Worm (Caenorhabditis elegans) whole organism, L1 larva: ENCODE measurements around the gene B0244.7.

Experiments used
- C16A3.4 ChIP-seq: fragments of 150-350 bp; optimal IDR thresholded peaks from 2 replicates; lab custom pipeline; 2014; ENCODE audit warnings: missing biosample characterization, missing genetic modification characterization
- Y116A8C.19 ChIP-seq: sonication (generic microtip); optimal IDR thresholded peaks from 2 replicates; lab custom pipeline; 2016; ENCODE audit warnings: missing compliant biosample characterization, missing genetic modification characterization, borderline replicate concordance
- aha-1 ChIP-seq: fragments of 150-350 bp; optimal IDR thresholded peaks from 2 replicates; lab custom pipeline; 2014; ENCODE audit warnings: missing biosample characterization, missing genetic modification characterization
- alr-1 ChIP-seq: fragments of 200-800 bp; sonication (Bioruptor generic); optimal IDR thresholded peaks from 2 replicates; lab custom pipeline; 2018; ENCODE audit warnings: borderline replicate concordance, mild to moderate bottlenecking, missing genetic modification characterization, missing compliant biosample characterization
- blmp-1 ChIP-seq: fragments of 150-350 bp; optimal IDR thresholded peaks from 2 replicates; lab custom pipeline; 2014; ENCODE audit warnings: missing biosample characterization, missing genetic modification characterization
- ceh-82 ChIP-seq, 3 experiments: fragments of 150-350 bp in 1 of 3; sonication (generic microtip) in 2 of 3; optimal IDR thresholded peaks; 2 replicates each; lab custom pipeline; 2014 to 2017; ENCODE audit warnings: missing biosample characterization in 3 of 3, missing genetic modification characterization in 3 of 3
- ceh-90 ChIP-seq: sonication (generic microtip); optimal IDR thresholded peaks from 2 replicates; lab custom pipeline; 2016; ENCODE audit warnings: missing genetic modification characterization, missing compliant biosample characterization
- dpl-1 ChIP-seq, 3 experiments: fragments of 150-350 bp in 2 of 3; sonication (generic microtip) in 1 of 3; optimal IDR thresholded peaks; 2 replicates each; lab custom pipeline; 2014 to 2017; ENCODE audit warnings: missing biosample characterization in 3 of 3, missing genetic modification characterization in 3 of 3, missing genetic modification reagents in 3 of 3
- dsc-1 ChIP-seq: sonication (generic microtip); optimal IDR thresholded peaks from 2 replicates; lab custom pipeline; 2016; ENCODE audit warnings: mild to moderate bottlenecking, missing genetic modification characterization, missing compliant biosample characterization
- efl-1 ChIP-seq, 4 experiments: fragments of 150-350 bp; optimal IDR thresholded peaks in 3 of 4; peaks in 1 of 4; 1 replicate in 1 of 4; 2 replicates in 3 of 4; lab custom pipeline; 2014; ENCODE audit warnings: missing biosample characterization in 2 of 4, missing genetic modification characterization in 2 of 4, missing genetic modification reagents in 2 of 4
- efl-3 ChIP-seq: fragments of 200-800 bp; sonication (Bioruptor generic); optimal IDR thresholded peaks from 2 replicates; lab custom pipeline; 2018; ENCODE audit warnings: mild to moderate bottlenecking, missing genetic modification characterization, missing compliant biosample characterization
- egl-27 ChIP-seq, 2 experiments: fragments of 150-350 bp in 1 of 2; sonication (generic microtip); optimal IDR thresholded peaks; 3 replicates each; lab custom pipeline; 2017 to 2018; ENCODE audit warnings: missing biosample characterization in 2 of 2, missing genetic modification characterization in 2 of 2, missing genetic modification reagents in 2 of 2
- elt-2 ChIP-seq: sonication (generic microtip); optimal IDR thresholded peaks from 2 replicates; lab custom pipeline; 2016; ENCODE audit warnings: missing genetic modification characterization, mild to moderate bottlenecking, inconsistent platforms, missing compliant biosample characterization, missing genetic modification reagents
- elt-3 ChIP-seq, 6 experiments: fragments of 150-350 bp in 1 of 6; sonication (generic microtip); optimal IDR thresholded peaks; 2 replicates each; lab custom pipeline; 2017 to 2018; ENCODE audit warnings: missing biosample characterization in 6 of 6, missing genetic modification characterization in 6 of 6, inconsistent platforms in 1 of 6
- fkh-10 ChIP-seq: sonication (generic microtip); optimal IDR thresholded peaks from 2 replicates; lab custom pipeline; 2017; ENCODE audit warnings: missing biosample characterization, missing genetic modification reagents, missing genetic modification characterization
- fkh-8 ChIP-seq: sonication (generic microtip); optimal IDR thresholded peaks from 2 replicates; lab custom pipeline; 2016; ENCODE audit warnings: mild to moderate bottlenecking, missing genetic modification characterization, missing compliant biosample characterization
- fos-1 ChIP-seq: fragments of 150-350 bp; optimal IDR thresholded peaks from 2 replicates; lab custom pipeline; 2014; ENCODE audit warnings: missing biosample characterization, missing genetic modification characterization
- grh-1 ChIP-seq: fragments of 200-800 bp; sonication (Bioruptor generic); IDR thresholded peaks from 2 replicates; pipeline ENCODE4 v1.3.6; 2022; ENCODE audit warnings: missing genetic modification reagents, missing genetic modification characterization, missing compliant biosample characterization
- hlh-4 ChIP-seq: sonication (generic microtip); optimal IDR thresholded peaks from 2 replicates; lab custom pipeline; 2016; ENCODE audit warnings: mild to moderate bottlenecking, missing genetic modification characterization, missing compliant biosample characterization
- isw-1 ChIP-seq: fragments of 200-800 bp; sonication (Bioruptor generic); IDR thresholded peaks from 2 replicates; pipeline ENCODE4 v1.3.6; 2022; ENCODE audit warnings: missing genetic modification characterization, missing compliant biosample characterization
- jun-1 ChIP-seq: fragments of 150-350 bp; optimal IDR thresholded peaks from 2 replicates; lab custom pipeline; 2014; ENCODE audit warnings: missing biosample characterization, missing genetic modification reagents, missing genetic modification characterization
- lin-13 ChIP-seq: fragments of 150-350 bp; optimal IDR thresholded peaks from 2 replicates; lab custom pipeline; 2014; ENCODE audit warnings: missing biosample characterization, missing genetic modification reagents, missing genetic modification characterization
- lin-14 ChIP-seq: fragments of 200-800 bp; sonication (Bioruptor generic); optimal IDR thresholded peaks from 2 replicates; lab custom pipeline; 2018; ENCODE audit warnings: mild to moderate bottlenecking, missing genetic modification characterization, moderate library complexity, missing compliant biosample characterization
- lin-15B ChIP-seq: fragments of 150-350 bp; sonication (generic microtip); optimal IDR thresholded peaks from 3 replicates; lab custom pipeline; 2014; ENCODE audit warnings: missing biosample characterization, missing genetic modification characterization
- lin-35 ChIP-seq, 2 experiments: fragments of 150-350 bp; optimal IDR thresholded peaks; 2 replicates each; lab custom pipeline; 2014; ENCODE audit warnings: missing biosample characterization in 2 of 2, missing genetic modification characterization in 2 of 2, missing genetic modification reagents in 2 of 2
- lsy-2 ChIP-seq, 2 experiments: fragments of 150-350 bp; optimal IDR thresholded peaks; 2 replicates each; lab custom pipeline; 2014; ENCODE audit warnings: missing biosample characterization in 2 of 2, missing genetic modification characterization in 2 of 2
- mdl-1 ChIP-seq, 2 experiments: fragments of 150-350 bp; optimal IDR thresholded peaks; 2 replicates each; lab custom pipeline; 2014 to 2017; ENCODE audit warnings: missing biosample characterization in 2 of 2, missing genetic modification characterization in 2 of 2, inconsistent platforms in 1 of 2
- mep-1 ChIP-seq: fragments of 150-350 bp; optimal IDR thresholded peaks from 2 replicates; lab custom pipeline; 2014; ENCODE audit warnings: missing biosample characterization, missing genetic modification characterization
- nhr-12 ChIP-seq: sonication (generic microtip); optimal IDR thresholded peaks from 2 replicates; lab custom pipeline; 2017; ENCODE audit warnings: missing biosample characterization, missing genetic modification characterization
- nhr-20 ChIP-seq: sonication (generic microtip); optimal IDR thresholded peaks from 2 replicates; lab custom pipeline; 2016; ENCODE audit warnings: mild to moderate bottlenecking, missing genetic modification characterization, missing compliant biosample characterization
- nhr-237 ChIP-seq: fragments of 150-350 bp; optimal IDR thresholded peaks from 2 replicates; lab custom pipeline; 2014; ENCODE audit warnings: missing biosample characterization, missing genetic modification characterization
- nhr-47 ChIP-seq: sonication (generic microtip); optimal IDR thresholded peaks from 2 replicates; lab custom pipeline; 2016; ENCODE audit warnings: mild to moderate bottlenecking, missing genetic modification characterization, moderate library complexity, missing compliant biosample characterization
- nhr-71 ChIP-seq: sonication (generic microtip); optimal IDR thresholded peaks from 2 replicates; lab custom pipeline; 2016; ENCODE audit warnings: mild to moderate bottlenecking, missing genetic modification characterization, moderate library complexity, missing compliant biosample characterization
- nhr-76 ChIP-seq: sonication (generic microtip); optimal IDR thresholded peaks from 2 replicates; lab custom pipeline; 2017; ENCODE audit warnings: missing biosample characterization, missing genetic modification characterization
- nhr-77 ChIP-seq: fragments of 150-350 bp; optimal IDR thresholded peaks from 2 replicates; lab custom pipeline; 2014; ENCODE audit warnings: missing biosample characterization, missing genetic modification characterization
- nhr-85 ChIP-seq: sonication (generic microtip); peaks from one replicate; lab custom pipeline; 2016; ENCODE audit warnings: missing genetic modification characterization, inconsistent platforms, missing compliant biosample characterization
- pax-3 ChIP-seq: fragments of 200-800 bp; sonication (Bioruptor generic); optimal IDR thresholded peaks from 2 replicates; lab custom pipeline; 2018; ENCODE audit warnings: mild to moderate bottlenecking, missing genetic modification characterization, moderate library complexity, missing compliant biosample characterization
- rnt-1 ChIP-seq: sonication (generic microtip); optimal IDR thresholded peaks from 2 replicates; lab custom pipeline; 2016; ENCODE audit warnings: mild to moderate bottlenecking, missing genetic modification characterization, moderate library complexity, missing compliant biosample characterization
- skn-1 ChIP-seq: fragments of 150-350 bp; optimal IDR thresholded peaks from 2 replicates; lab custom pipeline; 2014; ENCODE audit warnings: missing biosample characterization, missing genetic modification characterization
- snu-23 ChIP-seq: sonication (generic microtip); optimal IDR thresholded peaks from 2 replicates; lab custom pipeline; 2016; ENCODE audit warnings: missing genetic modification characterization, missing compliant biosample characterization
- sptf-1 ChIP-seq: fragments of 150-350 bp; optimal IDR thresholded peaks from 2 replicates; lab custom pipeline; 2014; ENCODE audit warnings: missing biosample characterization, missing genetic modification characterization
- sup-37 ChIP-seq: fragments of 200-800 bp; sonication (Bioruptor generic); optimal IDR thresholded peaks from 2 replicates; lab custom pipeline; 2018; ENCODE audit warnings: mild to moderate bottlenecking, missing genetic modification characterization, missing compliant biosample characterization
- swsn-7 ChIP-seq: sonication (generic microtip); optimal IDR thresholded peaks from 2 replicates; lab custom pipeline; 2016; ENCODE audit warnings: missing genetic modification characterization, missing compliant biosample characterization
- tbx-2 ChIP-seq: sonication (generic microtip); optimal IDR thresholded peaks from 2 replicates; lab custom pipeline; 2016; ENCODE audit warnings: missing genetic modification characterization, missing compliant biosample characterization
- zag-1 ChIP-seq: fragments of 150-350 bp; optimal IDR thresholded peaks from 2 replicates; lab custom pipeline; 2014; ENCODE audit warnings: missing biosample characterization, missing genetic modification characterization

Gene B0244.7

DNA sequence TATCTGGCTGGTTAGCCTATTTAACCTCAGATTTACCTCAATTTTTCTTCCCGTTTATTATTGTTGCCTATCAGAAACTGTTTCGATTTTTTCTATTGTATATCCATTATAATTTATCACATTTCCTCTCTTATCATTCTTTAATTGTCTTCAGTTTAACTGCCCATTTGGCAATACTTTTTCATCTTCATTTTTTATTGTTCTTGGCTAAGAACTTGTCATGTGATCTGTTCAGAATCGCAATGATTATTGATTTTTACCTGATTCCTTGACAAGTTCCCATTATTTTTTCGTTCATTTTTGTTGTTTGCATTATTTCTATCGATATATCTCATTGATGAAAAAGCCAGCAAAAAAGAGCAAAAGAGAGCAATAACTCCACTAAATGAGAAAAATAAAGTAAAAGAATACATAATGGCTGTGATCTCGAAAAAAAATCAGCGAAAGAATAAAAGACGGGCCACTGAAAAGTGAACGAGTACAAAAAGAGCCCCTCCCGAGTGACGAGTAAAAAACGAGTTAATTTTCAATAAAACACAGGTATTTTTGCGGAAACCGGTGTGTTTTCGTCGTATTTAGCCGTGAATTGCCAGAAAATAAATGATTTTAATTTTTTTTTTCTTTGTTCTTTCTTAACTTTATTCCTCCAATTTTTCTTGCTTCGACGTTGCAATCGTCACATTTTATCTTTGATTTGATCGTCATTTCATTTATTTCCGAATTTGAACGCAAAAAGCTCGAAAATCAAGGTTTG is 16.9 kb upstream of the B0244.7 start, which contains the start of gene arf-1:
TSS of gene arf-1 (plus strand) at position 657 of the 754 bp plus-strand sequence.
- TF ChIP-seq lin-35 (GFP tag; optimal IDR thresholded peaks at IDR 0.05; lab: Kevin White, UChicago) (peak in 1 of 2 experiments; percentile 29), elt-3 (tag; optimal IDR thresholded peaks at IDR 0.05; lab: Kevin White, UChicago) (peak in 1 of 6 experiments; percentile 8), zag-1 (tag; lab: Kevin White, UChicago) (no peak), alr-1 (no peak), sup-37 (no peak), lin-14 (GFP tag; lab: Kevin White, UChicago) (peak; percentile 1), lin-13 (GFP tag; lab: Kevin White, UChicago) (no peak), pax-3 (tag; lab: Kevin White, UChicago) (no peak), nhr-76 (no peak), egl-27 (tag; optimal IDR thresholded peaks at IDR 0.05; lab: Kevin White, UChicago) (no peak), Y116A8C.19 (tag; lab: Kevin White, UChicago) (no peak)

ce11 chrIII:5714984-5715454 is 16.3 kb upstream of the B0244.7 start:
- TF ChIP-seq elt-2 (tag; lab: Kevin White, UChicago) (no peak), blmp-1 (tag; lab: Kevin White, UChicago) (peak; percentile 31), fos-1 (tag; lab: Kevin White, UChicago) (no peak), nhr-85 (tag; lab: Kevin White, UChicago) (peak; percentile 56), skn-1 (tag; lab: Kevin White, UChicago) (no peak), aha-1 (tag; lab: Kevin White, UChicago) (no peak), efl-1 (optimal IDR thresholded peaks at IDR 0.05; lab: Kevin White, UChicago) (no peak), efl-1 (GFP tag; optimal IDR thresholded peaks at IDR 0.05 in 1 of 2; lab: Kevin White, UChicago) (peak in 1 of 2 experiments; percentile 78)

DNA sequence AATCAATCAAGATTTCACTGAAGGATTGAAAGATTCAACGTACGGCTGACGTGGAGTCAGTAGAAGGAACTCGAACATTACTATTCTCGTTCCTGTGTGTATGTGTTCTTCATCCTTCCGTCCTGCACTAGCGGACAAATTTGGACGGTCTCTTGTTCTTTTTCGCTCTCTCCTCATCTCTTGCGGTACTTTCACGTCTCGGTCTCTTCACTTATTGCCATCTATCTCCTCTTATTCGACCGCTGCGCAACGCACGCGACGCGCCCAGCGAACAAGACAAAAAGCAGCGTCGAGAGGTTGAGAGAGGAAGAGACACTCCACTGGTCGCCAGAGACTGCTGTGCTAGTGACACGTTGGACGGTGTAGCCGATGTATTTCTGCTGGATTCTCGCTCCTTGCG is 15.8 kb upstream of the B0244.7 start:
- TF ChIP-seq efl-3 (GFP tag; lab: Kevin White, UChicago) (no peak), nhr-77 (peak; percentile 43), nhr-71 (tag; lab: Kevin White, UChicago) (peak; percentile 58), ceh-90 (tag; lab: Kevin White, UChicago) (no peak), efl-1 (optimal IDR thresholded peaks at IDR 0.05; lab: Kevin White, UChicago) (peak; percentile 68 to 83), efl-1 (GFP tag; optimal IDR thresholded peaks at IDR 0.05 in 1 of 2; lab: Kevin White, UChicago) (peak; percentile 30 to 96), snu-23 (peak; percentile 67), nhr-20 (peak; percentile 5), mdl-1 (tag; optimal IDR thresholded peaks at IDR 0.05; lab: Kevin White, UChicago) (peak in 1 of 2 experiments; percentile 62), C16A3.4 (tag; lab: Kevin White, UChicago) (peak; percentile 57), isw-1 (GFP tag; lab: Robert Waterston, UW) (peak; percentile 39; the same call in 1 of the 2 replicates), nhr-47 (tag; lab: Kevin White, UChicago) (peak; percentile 40), lsy-2 (tag; optimal IDR thresholded peaks at IDR 0.05; lab: Kevin White, UChicago) (peak; percentile 50 to 84), grh-1 (GFP tag; lab: Robert Waterston, UW) (no peak), tbx-2 (tag; lab: Kevin White, UChicago) (peak; percentile 46), elt-3 (tag; optimal IDR thresholded peaks at IDR 0.05; lab: Kevin White, UChicago) (peak in 1 of 6 experiments; percentile 44), blmp-1 (tag; lab: Kevin White, UChicago) (peak; percentile 52), sptf-1 (no peak), rnt-1 (tag; lab: Kevin White, UChicago) (peak; percentile 75), skn-1 (tag; lab: Kevin White, UChicago) (peak; percentile 54), swsn-7 (tag; lab: Kevin White, UChicago) (peak; percentile 56), ceh-82 (tag; optimal IDR thresholded peaks at IDR 0.05; lab: Kevin White, UChicago) (peak; percentile 7 to 87 (median 68)), jun-1 (tag; lab: Kevin White, UChicago) (peak; percentile 18), dpl-1 (GFP tag; optimal IDR thresholded peaks at IDR 0.05; lab: Kevin White, UChicago) (peak in 2 of 3 experiments; percentile 49 to 62), fos-1 (tag; lab: Kevin White, UChicago) (peak; percentile 28), lin-15B (tag; lab: Kevin White, UChicago) (peak; percentile 24), nhr-12 (tag; lab: Kevin White, UChicago) (no peak), lin-14 (GFP tag; lab: Kevin White, UChicago) (peak; percentile 90), fkh-8 (tag; lab: Kevin White, UChicago) (peak; percentile 49), lin-35 (GFP tag; optimal IDR thresholded peaks at IDR 0.05; lab: Kevin White, UChicago) (peak; percentile 55 to 64), nhr-237 (tag; lab: Kevin White, UChicago) (no peak), mep-1 (tag; lab: Kevin White, UChicago) (peak; percentile 74), dsc-1 (tag; lab: Kevin White, UChicago) (peak; percentile 30), hlh-4 (no peak), fkh-10 (GFP tag; lab: Kevin White, UChicago) (peak; percentile 10)
